Fruit fly (Drosophila melanogaster): ENCODE measurements around the gene CG32983.

The CG32983 gene

DNA sequence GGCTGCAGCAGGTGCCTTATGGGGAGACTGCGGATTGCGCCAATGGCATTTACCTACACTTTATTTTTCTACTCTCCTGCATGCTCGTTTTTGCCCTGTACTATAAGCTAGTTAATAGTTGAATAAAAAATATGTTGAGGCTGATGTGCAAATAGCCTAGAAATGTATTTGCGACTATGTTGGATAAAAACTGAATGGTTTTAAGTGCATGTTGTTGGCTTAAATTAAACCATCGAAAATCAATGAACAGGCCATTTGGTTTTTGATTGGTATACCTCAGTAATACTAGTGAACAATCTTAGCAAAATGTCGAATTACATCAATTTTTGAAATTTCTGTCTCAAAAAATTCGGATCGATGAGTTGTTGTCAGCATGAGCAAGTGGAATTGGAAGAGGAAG is at the start of gene CG32983:
CG32983 (plus strand) TSS at position 301 of the 400 bp plus-strand sequence.
- no peak for TF ChIP-seq CG8478 (optimal IDR thresholded peaks at IDR 0.05)
- TF ChIP-seq usp (GFP tag; optimal IDR thresholded peaks at IDR 0.05), result no peak
- TF ChIP-seq Dll (optimal IDR thresholded peaks at IDR 0.05), result no peak
- TF ChIP-seq pan (optimal IDR thresholded peaks at IDR 0.05), result no peak
- no peak for TF ChIP-seq psq (optimal IDR thresholded peaks at IDR 0.05)
- TF ChIP-seq EcR (GFP tag; optimal IDR thresholded peaks at IDR 0.05), result no peak

DNA sequence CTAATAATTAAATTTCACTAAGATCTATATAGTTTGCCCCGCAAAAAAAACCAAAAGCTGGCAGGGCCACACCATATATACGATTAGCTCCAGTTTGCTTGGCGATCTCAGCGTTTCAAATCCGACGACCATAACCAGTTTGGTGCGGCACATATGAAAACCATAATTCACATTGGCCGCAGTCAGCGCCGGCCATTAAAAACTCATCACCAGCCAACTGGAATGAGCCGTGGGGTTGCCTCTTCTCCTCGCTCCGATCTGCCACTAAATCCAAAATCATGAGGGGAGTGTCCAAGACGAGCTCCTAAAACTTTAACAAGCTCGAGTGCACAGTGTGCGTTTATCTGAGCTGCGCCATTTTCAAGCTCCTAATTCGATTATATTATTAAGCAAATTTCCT is 48.3 kb upstream of the CG32983 start:
- TF ChIP-seq psq (optimal IDR thresholded peaks at IDR 0.05) (no peak), EcR (GFP tag; optimal IDR thresholded peaks at IDR 0.05) (no peak), pan (optimal IDR thresholded peaks at IDR 0.05) (no peak), Dll (optimal IDR thresholded peaks at IDR 0.05) (no peak), CG8478 (optimal IDR thresholded peaks at IDR 0.05) (no peak), usp (GFP tag; optimal IDR thresholded peaks at IDR 0.05) (no peak)

dm6 chr2L:8820539-8820938 is 45.1 kb upstream of the CG32983 start:
- TF ChIP-seq pan (optimal IDR thresholded peaks at IDR 0.05) (no peak), Dll (optimal IDR thresholded peaks at IDR 0.05) (no peak), psq (optimal IDR thresholded peaks at IDR 0.05) (no peak), EcR (GFP tag; optimal IDR thresholded peaks at IDR 0.05) (no peak), usp (GFP tag; optimal IDR thresholded peaks at IDR 0.05) (no peak), CG8478 (optimal IDR thresholded peaks at IDR 0.05) (no peak)

dm6 chr2L:8825222-8825869 is 40.3 kb upstream of the CG32983 start, which contains the start of gene SoxN:
Gene SoxN (plus strand): TSS chr2L:8825645.
- TF ChIP-seq usp (GFP tag; optimal IDR thresholded peaks at IDR 0.05) (no peak), CG8478 (optimal IDR thresholded peaks at IDR 0.05) (peak; percentile 71), pan (optimal IDR thresholded peaks at IDR 0.05) (no peak), Dll (optimal IDR thresholded peaks at IDR 0.05) (peak; percentile 79)

DNA sequence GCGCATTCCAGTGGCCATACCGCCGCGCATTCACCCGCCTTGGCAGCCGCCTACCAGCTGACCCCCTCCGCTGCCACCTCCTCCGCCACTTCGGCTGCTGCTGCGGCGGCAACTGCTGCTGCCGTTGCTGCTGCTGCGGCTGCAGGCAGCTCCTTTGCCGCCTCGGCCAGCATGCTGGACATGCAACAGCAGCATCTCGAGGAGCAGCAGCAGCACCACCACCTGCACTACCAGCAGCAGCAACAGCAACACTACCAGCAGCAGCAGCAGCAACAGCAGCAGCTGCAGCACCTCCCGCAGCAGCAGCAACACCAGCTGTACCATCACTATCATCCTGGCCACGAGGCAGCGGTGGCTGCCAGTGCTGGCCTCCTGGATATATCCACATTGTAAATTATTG is 37.3 kb upstream of the CG32983 start:
- TF ChIP-seq usp (GFP tag; optimal IDR thresholded peaks at IDR 0.05) (no peak), pan (optimal IDR thresholded peaks at IDR 0.05) (no peak), Dll (optimal IDR thresholded peaks at IDR 0.05) (no peak), CG8478 (optimal IDR thresholded peaks at IDR 0.05) (no peak), psq (optimal IDR thresholded peaks at IDR 0.05) (no peak), EcR (GFP tag; optimal IDR thresholded peaks at IDR 0.05) (no peak)

dm6 chr2L:8832386-8833210 is 33.1 kb upstream of the CG32983 start:
- TF ChIP-seq psq (optimal IDR thresholded peaks at IDR 0.05) (no peak), pan (optimal IDR thresholded peaks at IDR 0.05) (no peak), CG8478 (optimal IDR thresholded peaks at IDR 0.05) (no peak), Dll (optimal IDR thresholded peaks at IDR 0.05) (no peak), usp (GFP tag; optimal IDR thresholded peaks at IDR 0.05) (no peak), EcR (GFP tag; optimal IDR thresholded peaks at IDR 0.05) (no peak)

dm6 chr2L:8834806-8835483 is 30.7 kb upstream of the CG32983 start:
- TF ChIP-seq psq (optimal IDR thresholded peaks at IDR 0.05), result no peak
- no peak for TF ChIP-seq usp (GFP tag; optimal IDR thresholded peaks at IDR 0.05)
- TF ChIP-seq pan (optimal IDR thresholded peaks at IDR 0.05), result no peak
- TF ChIP-seq Dll (optimal IDR thresholded peaks at IDR 0.05), result no peak
- TF ChIP-seq EcR (GFP tag; optimal IDR thresholded peaks at IDR 0.05), result no peak
- no peak for TF ChIP-seq CG8478 (optimal IDR thresholded peaks at IDR 0.05)

- TF ChIP-seq CG8478 (optimal IDR thresholded peaks at IDR 0.05) (no peak), psq (optimal IDR thresholded peaks at IDR 0.05) (no peak), Dll (optimal IDR thresholded peaks at IDR 0.05) (no peak), EcR (GFP tag; optimal IDR thresholded peaks at IDR 0.05) (no peak), pan (optimal IDR thresholded peaks at IDR 0.05) (no peak), usp (GFP tag; optimal IDR thresholded peaks at IDR 0.05) (no peak)
Measured at dm6 chr2L:8839193-8839592, 26.5 kb upstream of the CG32983 start.

DNA sequence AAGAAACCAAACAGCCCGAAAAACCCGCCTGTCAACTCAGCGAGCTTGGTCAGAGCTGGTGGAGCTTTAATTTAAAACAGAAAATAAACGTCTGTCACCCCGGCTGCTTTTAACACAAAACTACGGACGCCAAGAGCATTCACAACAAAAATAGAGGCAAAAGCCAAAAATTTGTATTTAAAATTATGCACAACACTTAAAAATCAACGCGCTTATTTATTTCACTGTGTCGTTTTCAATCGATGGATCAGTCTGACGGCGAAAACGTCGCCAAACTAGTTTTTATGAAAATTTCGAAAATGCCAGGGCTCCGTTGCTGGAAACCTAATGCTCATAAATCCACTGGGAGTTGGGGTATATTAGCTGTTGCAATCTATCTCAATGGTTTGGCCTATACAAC is 24.9 kb upstream of the CG32983 start:
- TF ChIP-seq usp (GFP tag; optimal IDR thresholded peaks at IDR 0.05) (no peak), CG8478 (optimal IDR thresholded peaks at IDR 0.05) (no peak), Dll (optimal IDR thresholded peaks at IDR 0.05) (no peak), EcR (GFP tag; optimal IDR thresholded peaks at IDR 0.05) (no peak), psq (optimal IDR thresholded peaks at IDR 0.05) (no peak)

- TF ChIP-seq psq (optimal IDR thresholded peaks at IDR 0.05) (no peak), CG8478 (optimal IDR thresholded peaks at IDR 0.05) (no peak), usp (GFP tag; optimal IDR thresholded peaks at IDR 0.05) (no peak), pan (optimal IDR thresholded peaks at IDR 0.05) (no peak), EcR (GFP tag; optimal IDR thresholded peaks at IDR 0.05) (no peak), Dll (optimal IDR thresholded peaks at IDR 0.05) (no peak)
Measured at dm6 chr2L:8841490-8842261, 24.0 kb upstream of the CG32983 start.

DNA sequence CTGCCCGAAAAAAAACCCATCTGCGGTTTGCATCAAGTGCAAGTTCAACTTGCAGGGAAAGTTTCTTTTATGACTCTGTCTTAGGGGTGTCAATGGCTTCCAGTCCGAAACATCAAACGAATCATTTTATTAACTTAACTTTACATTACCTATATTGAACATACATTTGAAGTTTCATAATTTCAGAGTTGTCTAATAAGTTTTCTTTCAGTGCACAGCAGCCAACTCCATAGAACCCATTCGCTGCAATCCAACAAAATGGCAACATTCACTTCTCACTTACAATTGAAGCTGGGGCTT is 23.4 kb upstream of the CG32983 start:
- TF ChIP-seq usp (GFP tag; optimal IDR thresholded peaks at IDR 0.05) (no peak), pan (optimal IDR thresholded peaks at IDR 0.05) (no peak), CG8478 (optimal IDR thresholded peaks at IDR 0.05) (no peak), psq (optimal IDR thresholded peaks at IDR 0.05) (no peak), Dll (optimal IDR thresholded peaks at IDR 0.05) (no peak), EcR (GFP tag; optimal IDR thresholded peaks at IDR 0.05) (no peak)

Measured in whole organism.